Worm (Caenorhabditis elegans) whole organism, midembryonic: ENCODE data around the gene srbc-58.

Experiments
- T22C8.4 ChIP-seq: fragments of 200-800 bp; sonication (Bioruptor generic); IDR thresholded peaks from 2 replicates; pipeline ENCODE4 v1.3.6; 2022; ENCODE audit warnings: missing genetic modification characterization, missing compliant biosample characterization
- cog-1 ChIP-seq: sonication (generic microtip); optimal IDR thresholded peaks from 2 replicates; lab custom pipeline; 2016; ENCODE audit warnings: missing genetic modification characterization, missing compliant biosample characterization
- flt-1 ChIP-seq: fragments of 200-800 bp; sonication (Bioruptor generic); IDR thresholded peaks from 2 replicates; pipeline ENCODE4 v1.3.6; 2022; ENCODE audit warnings: missing genetic modification characterization, missing compliant biosample characterization
- klf-2 ChIP-seq: fragments of 200-800 bp; sonication (Bioruptor generic); conservative IDR thresholded peaks from 2 replicates; pipeline ENCODE4 v1.3.6; 2022; ENCODE audit warnings: missing genetic modification reagents, missing genetic modification characterization, missing compliant biosample characterization
- med-1 ChIP-seq: sonication (generic microtip); optimal IDR thresholded peaks from 2 replicates; lab custom pipeline; 2017; ENCODE audit warnings: missing genetic modification characterization, mild to moderate bottlenecking, missing compliant biosample characterization, antibody characterized with exemption, missing genetic modification reagents; ENCODE audit not compliant: insufficient read depth
- ref-1 ChIP-seq: fragments of 200-800 bp; sonication (Bioruptor generic); conservative IDR thresholded peaks from 2 replicates; pipeline ENCODE4 v1.3.6; 2022; ENCODE audit warnings: missing genetic modification reagents, missing genetic modification characterization, missing compliant biosample characterization
- tab-1 ChIP-seq: fragments of 200-800 bp; sonication (Bioruptor generic); IDR thresholded peaks from 2 replicates; pipeline ENCODE4 v1.3.6; 2022; ENCODE audit warnings: missing genetic modification characterization, missing compliant biosample characterization
- ztf-23 ChIP-seq: fragments of 200-800 bp; sonication (Bioruptor generic); IDR thresholded peaks from 2 replicates; pipeline ENCODE4 v1.3.6; 2022; ENCODE audit warnings: missing genetic modification reagents, missing genetic modification characterization, missing compliant biosample characterization
- ztf-29 ChIP-seq: fragments of 200-800 bp; sonication (Bioruptor generic); IDR thresholded peaks from 2 replicates; pipeline ENCODE4 v1.3.6; 2022; ENCODE audit warnings: missing genetic modification reagents, missing genetic modification characterization, missing compliant biosample characterization

The srbc-58 gene

ce11 chrV:797241-797640 is 22.4 kb downstream of the srbc-58 start:
- TF ChIP-seq tab-1 (GFP tag; lab: Robert Waterston, UW) (no peak), ztf-29 (GFP tag; lab: Robert Waterston, UW) (no peak), klf-2 (no peak), cog-1 (tag; lab: Kevin White, UChicago) (no peak)

- TF ChIP-seq tab-1 (GFP tag; lab: Robert Waterston, UW) (no peak), klf-2 (no peak), ztf-29 (GFP tag; lab: Robert Waterston, UW) (no peak), cog-1 (tag; lab: Kevin White, UChicago) (no peak), ztf-23 (no peak), T22C8.4 (no peak), flt-1 (GFP tag; lab: Robert Waterston, UW) (no peak), med-1 (GFP tag; lab: Kevin White, UChicago) (no peak), ref-1 (GFP tag; lab: Robert Waterston, UW) (no peak)
Measured at ce11 chrV:800271-800670, 25.5 kb downstream of the srbc-58 start.

- TF ChIP-seq ztf-29 (GFP tag; lab: Robert Waterston, UW) = no peak
- TF ChIP-seq flt-1 (GFP tag; lab: Robert Waterston, UW) = no peak
- TF ChIP-seq T22C8.4 = no peak
- no peak for TF ChIP-seq ref-1 (GFP tag; lab: Robert Waterston, UW)
- TF ChIP-seq cog-1 (tag; lab: Kevin White, UChicago) = no peak
- TF ChIP-seq tab-1 (GFP tag; lab: Robert Waterston, UW) = no peak
- no peak for TF ChIP-seq ztf-23
- no peak for TF ChIP-seq klf-2
- no peak for TF ChIP-seq med-1 (GFP tag; lab: Kevin White, UChicago)
Measured at ce11 chrV:801555-802060, 26.8 kb downstream of the srbc-58 start.

DNA sequence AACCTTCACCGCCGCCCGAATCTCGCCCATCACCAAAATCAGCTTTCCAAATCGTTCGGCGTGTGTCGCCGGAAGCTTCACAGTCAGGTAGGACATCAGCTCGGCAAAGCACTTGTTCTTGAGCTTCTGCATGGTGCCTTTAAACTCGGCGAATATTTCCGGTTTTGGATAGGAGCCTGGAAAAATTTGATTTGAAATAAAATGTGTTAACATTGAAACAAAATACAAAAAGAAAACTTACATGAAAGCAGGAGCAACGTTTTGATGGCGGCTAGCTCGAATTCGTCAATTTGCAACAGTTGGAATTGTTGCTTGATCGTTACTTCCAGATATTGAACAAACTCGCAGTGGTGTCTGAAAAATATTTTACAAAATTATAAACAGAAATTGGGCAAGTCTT is 27.9 kb downstream of the srbc-58 start:
- TF ChIP-seq ztf-29 (GFP tag; lab: Robert Waterston, UW) = no peak
- no peak for TF ChIP-seq ztf-23
- no peak for TF ChIP-seq T22C8.4
- TF ChIP-seq flt-1 (GFP tag; lab: Robert Waterston, UW) = no peak
- no peak for TF ChIP-seq med-1 (GFP tag; lab: Kevin White, UChicago)
- no peak for TF ChIP-seq ref-1 (GFP tag; lab: Robert Waterston, UW)
- no peak for TF ChIP-seq klf-2
- no peak for TF ChIP-seq tab-1 (GFP tag; lab: Robert Waterston, UW)
- TF ChIP-seq cog-1 (tag; lab: Kevin White, UChicago) = no peak

DNA sequence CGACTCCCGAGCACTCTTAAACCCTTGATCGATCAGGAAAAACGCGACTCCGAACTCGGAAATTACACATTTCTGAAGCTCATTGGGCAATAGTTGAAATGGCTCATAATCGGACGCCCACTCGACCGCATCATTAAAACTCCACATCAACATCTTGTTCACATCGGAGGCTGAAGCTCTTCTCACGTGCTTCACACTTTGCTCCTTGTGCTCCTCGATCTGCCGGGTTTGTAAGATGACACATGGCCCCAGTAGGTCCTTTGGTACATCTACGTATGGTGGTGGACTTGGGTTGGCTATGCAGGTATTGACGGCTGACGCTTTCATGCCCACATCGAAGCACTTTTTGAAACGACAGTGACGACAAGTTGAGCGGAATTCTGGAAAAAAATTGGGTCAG is 28.7 kb downstream of the srbc-58 start:
- no peak for TF ChIP-seq klf-2
- no peak for TF ChIP-seq T22C8.4
- no peak for TF ChIP-seq med-1 (GFP tag; lab: Kevin White, UChicago)
- no peak for TF ChIP-seq ref-1 (GFP tag; lab: Robert Waterston, UW)
- TF ChIP-seq flt-1 (GFP tag; lab: Robert Waterston, UW) = no peak
- no peak for TF ChIP-seq tab-1 (GFP tag; lab: Robert Waterston, UW)
- no peak for TF ChIP-seq cog-1 (tag; lab: Kevin White, UChicago)
- TF ChIP-seq ztf-29 (GFP tag; lab: Robert Waterston, UW) = no peak
- no peak for TF ChIP-seq ztf-23

- TF ChIP-seq T22C8.4 (no peak), flt-1 (GFP tag; lab: Robert Waterston, UW) (no peak), ztf-23 (no peak), cog-1 (tag; lab: Kevin White, UChicago) (no peak), med-1 (GFP tag; lab: Kevin White, UChicago) (no peak), klf-2 (no peak), ref-1 (GFP tag; lab: Robert Waterston, UW) (no peak), ztf-29 (GFP tag; lab: Robert Waterston, UW) (no peak), tab-1 (GFP tag; lab: Robert Waterston, UW) (no peak)
Measured at ce11 chrV:804485-804884, 29.7 kb downstream of the srbc-58 start, which contains the start of gene nhr-270. nhr-270 (minus strand) TSS chrV:804741.

- TF ChIP-seq tab-1 (GFP tag; lab: Robert Waterston, UW) = no peak
- no peak for TF ChIP-seq T22C8.4
- TF ChIP-seq ztf-29 (GFP tag; lab: Robert Waterston, UW) = no peak
- no peak for TF ChIP-seq cog-1 (tag; lab: Kevin White, UChicago)
Measured at ce11 chrV:808260-808659, 33.5 kb downstream of the srbc-58 start.

DNA sequence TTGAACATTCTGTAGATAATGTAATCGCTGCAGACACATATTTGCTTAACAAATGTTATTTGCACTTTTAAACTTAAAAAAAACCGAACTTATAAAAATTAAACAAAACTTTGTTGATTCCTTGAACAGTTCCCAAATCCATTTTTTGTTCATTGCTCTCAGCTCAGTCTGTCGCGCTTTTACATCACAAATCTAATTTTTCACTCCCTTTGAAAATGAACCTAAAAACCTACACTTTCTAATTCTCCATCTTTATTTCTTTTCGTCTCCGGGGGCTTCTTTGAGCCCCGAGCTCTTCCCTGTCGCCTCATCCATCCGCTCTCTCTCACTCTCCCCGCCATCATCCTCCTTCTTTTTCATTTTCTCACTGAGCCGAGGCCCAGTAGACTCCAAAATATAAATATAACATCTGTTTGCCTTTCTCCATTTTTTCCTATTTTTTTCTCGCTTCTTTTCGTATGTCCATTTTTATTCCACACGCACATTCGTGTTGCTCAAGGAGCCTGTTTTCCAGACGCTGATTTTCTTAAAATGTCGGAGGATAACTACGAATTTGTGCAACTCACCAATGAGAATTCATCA is 35.6 kb downstream of the srbc-58 start, which contains the start of gene R13D11.4:
Gene R13D11.4 (plus strand): TSS at position 532 of the 582 bp plus-strand sequence.
- no peak for TF ChIP-seq T22C8.4

DNA sequence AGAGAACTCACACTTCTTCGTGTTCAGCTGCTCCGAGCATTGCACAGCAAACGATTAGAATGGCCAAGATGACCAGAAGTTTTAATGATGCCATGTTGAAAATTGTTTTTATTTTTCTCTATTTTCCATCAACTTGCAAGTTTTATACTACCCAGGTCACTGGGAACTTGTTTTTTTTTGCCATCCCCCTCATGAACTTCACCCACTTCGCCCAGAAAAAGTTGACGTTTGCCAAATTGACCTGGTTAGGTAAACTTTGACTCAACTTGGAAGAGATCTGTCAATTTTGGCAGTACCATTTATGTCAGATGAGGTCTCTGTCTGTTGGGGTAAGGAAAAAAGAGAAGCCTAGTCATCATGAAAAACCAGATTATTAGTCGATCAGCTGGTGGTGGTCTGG is 38.3 kb downstream of the srbc-58 start, which contains the start of gene R13D11.10:
Gene R13D11.10 (minus strand): TSS at position 101 of the 400 bp plus-strand sequence.
- TF ChIP-seq cog-1 (tag; lab: Kevin White, UChicago) = no peak
- TF ChIP-seq tab-1 (GFP tag; lab: Robert Waterston, UW) = no peak

ce11 chrV:814716-815115 is 39.9 kb downstream of the srbc-58 start, which contains the start of gene R13D11.3:
R13D11.3 (plus strand) TSS chrV:815016.
- no peak for TF ChIP-seq med-1 (GFP tag; lab: Kevin White, UChicago)
- no peak for TF ChIP-seq ztf-23
- TF ChIP-seq klf-2 = no peak
- no peak for TF ChIP-seq T22C8.4
- TF ChIP-seq ztf-29 (GFP tag; lab: Robert Waterston, UW) = no peak
- no peak for TF ChIP-seq cog-1 (tag; lab: Kevin White, UChicago)
